Worm (Caenorhabditis elegans) whole organism, L4/young adult: ENCODE results near the gene ajm-1.

Experiments used
- dao-5 ChIP-seq: sonication (generic microtip); optimal IDR thresholded peaks from 2 replicates; lab custom pipeline; 2016; ENCODE audit warnings: missing genotype, missing genetic modification characterization, moderate library complexity, missing compliant biosample characterization
- him-1 ChIP-seq: sonication (generic microtip); optimal IDR thresholded peaks from 2 replicates; lab custom pipeline; 2016; ENCODE audit warnings: missing genotype, missing genetic modification reagents, missing genetic modification characterization, missing compliant biosample characterization

ce11 chrX:9069070-9069469, 13.7 kb upstream of the ajm-1 start:
- TF ChIP-seq dao-5 (tag; lab: Kevin White, UChicago) (no peak), him-1 (no peak)
